Fruit fly (Drosophila melanogaster): Measurements from ENCODE around the gene CG10657.

CG10657 gene

DNA sequence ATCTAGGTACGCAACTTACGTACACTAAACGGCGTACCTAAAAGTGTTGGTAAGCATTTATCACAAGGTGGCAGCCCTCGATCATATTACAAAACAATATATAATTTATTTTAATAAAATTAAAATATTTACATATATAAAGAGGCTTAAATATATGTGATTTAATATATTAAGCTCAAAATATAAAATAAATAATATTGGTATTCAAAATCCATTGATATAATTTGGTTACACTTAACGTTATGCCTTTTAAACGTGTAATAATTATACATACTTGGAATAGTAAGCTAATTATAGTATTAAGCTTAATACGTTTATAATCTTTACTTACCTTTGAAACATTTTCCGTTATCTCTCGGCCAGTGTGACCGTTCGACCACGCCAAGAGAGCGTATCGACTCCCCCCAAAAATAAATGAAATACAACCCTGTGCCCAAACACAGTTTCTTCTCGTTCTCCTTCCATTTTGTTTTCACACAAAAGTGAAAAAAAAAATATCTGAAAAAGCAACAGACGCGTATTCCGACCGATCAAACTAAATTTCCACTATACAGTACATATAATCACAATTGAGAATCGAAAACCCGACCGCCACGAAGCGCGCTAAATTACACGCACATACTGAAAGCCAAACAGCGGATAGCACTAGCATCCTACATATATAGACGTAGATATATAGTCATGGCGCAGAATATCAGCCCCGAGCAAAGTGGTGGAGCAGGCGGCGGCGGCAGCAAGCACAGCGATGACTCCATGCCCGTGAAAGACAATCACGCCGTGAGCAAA, 7.0 kb upstream of the CG10657 start, which contains the start of the genes CG10646 and vih (continued):
- TF ChIP-seq CG34224 (GFP tag; IDR thresholded peaks at IDR 0.05; ENCODE audit: partially characterized antibody) (0 out of 3 replicates have a peak, but pooled peaks have one; percentile 25), Atf3 (GFP tag; optimal IDR thresholded peaks at IDR 0.05) (no peak), HmgZ (tag; optimal IDR thresholded peaks at IDR 0.05) (peak; percentile 28), Neu2 (GFP tag; optimal IDR thresholded peaks at IDR 0.05; ENCODE audit: borderline replicate concordance) (no peak), caup (GFP tag; optimal IDR thresholded peaks at IDR 0.05; ENCODE audit: severe bottlenecking) (peak; percentile 47), Elba2 (GFP tag; optimal IDR thresholded peaks at IDR 0.05) (no peak), CG7963 (GFP tag; IDR thresholded peaks at IDR 0.05; ENCODE audit: partially characterized antibody) (no peak), CG15696 (tag; optimal IDR thresholded peaks at IDR 0.05) (peak; percentile 9), CG10654 (GFP tag; optimal IDR thresholded peaks at IDR 0.05) (peak; percentile 79), salm (tag; optimal IDR thresholded peaks at IDR 0.05) (no peak), gce (GFP tag; IDR thresholded peaks at IDR 0.05) (no peak), CG32532 (GFP tag; IDR thresholded peaks at IDR 0.05) (no peak), CG5953 (GFP tag; IDR thresholded peaks at IDR 0.05) (no peak), CG12236 (GFP tag; optimal IDR thresholded peaks at IDR 0.05) (no peak), CG14667 (GFP tag; IDR thresholded peaks at IDR 0.05) (no peak), insv (GFP tag; optimal IDR thresholded peaks at IDR 0.05) (peak in 1 of 2 experiments; percentile 39), sima (GFP tag; optimal IDR thresholded peaks at IDR 0.05) (no peak), Lpt (GFP tag; optimal IDR thresholded peaks at IDR 0.05) (no peak), Fer2 (tag; optimal IDR thresholded peaks at IDR 0.05) (peak; percentile 28), CG17328 (GFP tag; IDR thresholded peaks at IDR 0.05) (no peak), CG17802 (tag; optimal IDR thresholded peaks at IDR 0.05) (no peak), CG6813 (GFP tag; optimal IDR thresholded peaks at IDR 0.05) (no peak), CG7556 (GFP tag; optimal IDR thresholded peaks at IDR 0.05) (peak; percentile 40), Asciz (GFP tag; optimal IDR thresholded peaks at IDR 0.05) (no peak), CG13624 (GFP tag; optimal IDR thresholded peaks at IDR 0.05) (no peak), CG1529 (GFP tag; optimal IDR thresholded peaks at IDR 0.05) (no peak), CG1792 (GFP tag; optimal IDR thresholded peaks at IDR 0.05) (no peak), CG1832 (GFP tag; optimal IDR thresholded peaks at IDR 0.05) (no peak), CG13287 (GFP tag; IDR thresholded peaks at IDR 0.05; ENCODE audit: partially characterized antibody) (peak; percentile 40; the same call in 1 of the 2 replicates), Antp (GFP tag; optimal IDR thresholded peaks at IDR 0.05) (no peak), dati (GFP tag; IDR thresholded peaks at IDR 0.05) (no peak), CG11093 (GFP tag; IDR thresholded peaks at IDR 0.05) (no peak), vvl (GFP tag; IDR thresholded peaks at IDR 0.05) (peak; percentile 9; the same call in 1 of the 2 replicates), CG6683 (GFP tag; optimal IDR thresholded peaks at IDR 0.05) (no peak), otp (GFP tag; IDR thresholded peaks at IDR 0.05) (no peak), CG17186 (GFP tag; optimal IDR thresholded peaks at IDR 0.05) (no peak), kah (GFP tag; optimal IDR thresholded peaks at IDR 0.05) (no peak), CG11695 (GFP tag; IDR thresholded peaks at IDR 0.05) (no peak), CG15601 (tag; optimal IDR thresholded peaks at IDR 0.05) (peak; percentile 21), CG10431 (GFP tag; optimal IDR thresholded peaks at IDR 0.05) (no peak), Xbp1 (GFP tag; optimal IDR thresholded peaks at IDR 0.05) (peak; percentile 66), Myb (GFP tag; optimal IDR thresholded peaks at IDR 0.05) (peak; percentile 90), fru (optimal IDR thresholded peaks at IDR 0.05) (no peak), scrt (GFP tag; optimal IDR thresholded peaks at IDR 0.05) (no peak), tup (GFP tag; optimal IDR thresholded peaks at IDR 0.05) (peak; percentile 7), Bdp1 (GFP tag; optimal IDR thresholded peaks at IDR 0.05) (no peak), croc (GFP tag; conservative IDR thresholded peaks at IDR 0.05) (no peak), CoRest (tag; optimal IDR thresholded peaks at IDR 0.05) (peak; percentile 59), wdn (GFP tag; IDR thresholded peaks at IDR 0.05) (no peak)

Measured in whole organism, embryonic.